Fruit fly (Drosophila melanogaster): ENCODE results near the gene dan.

Gene dan

dm6 chr3R:25178521-25178920, 5.7 kb upstream of the dan start (continued):
- TF ChIP-seq HLHmδ (GFP tag; optimal IDR thresholded peaks at IDR 0.05): no peak
- no peak for TF ChIP-seq vfl (GFP tag; optimal IDR thresholded peaks at IDR 0.05)
- no peak for TF ChIP-seq luna (GFP tag; optimal IDR thresholded peaks at IDR 0.05)
- TF ChIP-seq dimm (GFP tag; IDR thresholded peaks at IDR 0.05): peak; percentile 28; the same call in 1 of the 2 replicates
- peak; percentile 69 for TF ChIP-seq grau (tag; optimal IDR thresholded peaks at IDR 0.05)
- TF ChIP-seq Opbp (GFP tag; IDR thresholded peaks at IDR 0.05; ENCODE audit: partially characterized antibody): no peak
- no peak for TF ChIP-seq CG14860 (GFP tag; IDR thresholded peaks at IDR 0.05; ENCODE audit: partially characterized antibody)
- TF ChIP-seq CG34224 (GFP tag; IDR thresholded peaks at IDR 0.05; ENCODE audit: partially characterized antibody): no peak
- TF ChIP-seq CG14050 (GFP tag; IDR thresholded peaks at IDR 0.05): no peak
- no peak for TF ChIP-seq gsb (GFP tag; IDR thresholded peaks at IDR 0.05)
- peak; percentile 94 for TF ChIP-seq CG8765 (GFP tag; IDR thresholded peaks at IDR 0.05)
- no peak for TF ChIP-seq CG18764 (GFP tag; optimal IDR thresholded peaks at IDR 0.05)
- no peak for TF ChIP-seq lov (optimal IDR thresholded peaks at IDR 0.05)
- 0 out of 3 replicates have a peak, but pooled peaks have one; percentile 23 for TF ChIP-seq lov (GFP tag; IDR thresholded peaks at IDR 0.05)
- TF ChIP-seq Pdp1 (GFP tag; optimal IDR thresholded peaks at IDR 0.05): no peak
- peak; percentile 64 for TF ChIP-seq ac (GFP tag; optimal IDR thresholded peaks at IDR 0.05)
- TF ChIP-seq CG13894 (tag; optimal IDR thresholded peaks at IDR 0.05): no peak
- TF ChIP-seq h (optimal IDR thresholded peaks at IDR 0.05): no peak
- peak; percentile 13 for TF ChIP-seq CrebB (tag; optimal IDR thresholded peaks at IDR 0.05)
- peak; percentile 22 for TF ChIP-seq org-1 (GFP tag; optimal IDR thresholded peaks at IDR 0.05)
- TF ChIP-seq CG13296 (GFP tag; optimal IDR thresholded peaks at IDR 0.05): no peak
- TF ChIP-seq Hr39 (optimal IDR thresholded peaks at IDR 0.05): no peak
- peak; percentile 56; the same call in 2 of the 3 replicates for TF ChIP-seq tgo (GFP tag; IDR thresholded peaks at IDR 0.05)
- peak; percentile 65 for TF ChIP-seq CG31441 (GFP tag; IDR thresholded peaks at IDR 0.05)
- TF ChIP-seq sob (GFP tag; IDR thresholded peaks at IDR 0.05): no peak; the same call in 1 of the 2 replicates
- peak; percentile 31; the same call in 1 of the 2 replicates for TF ChIP-seq CG4360 (GFP tag; IDR thresholded peaks at IDR 0.05)
- peak; percentile 43 for TF ChIP-seq Lhr (GFP tag; optimal IDR thresholded peaks at IDR 0.05)
- TF ChIP-seq crol (GFP tag; IDR thresholded peaks at IDR 0.05): peak; percentile 46; the same call in 1 of the 2 replicates
- TF ChIP-seq CG6791 (GFP tag; IDR thresholded peaks at IDR 0.05; ENCODE audit: partially characterized antibody): no peak
- peak; percentile 66 for TF ChIP-seq gsb-n (tag; optimal IDR thresholded peaks at IDR 0.05)
- no peak for TF ChIP-seq kni (GFP tag; optimal IDR thresholded peaks at IDR 0.05)
- no peak for TF ChIP-seq run (tag; optimal IDR thresholded peaks at IDR 0.05)
- TF ChIP-seq CG4730 (GFP tag; IDR thresholded peaks at IDR 0.05): peak; percentile 57
- no peak for TF ChIP-seq schlank (tag; optimal IDR thresholded peaks at IDR 0.05)
- TF ChIP-seq sisA (GFP tag; IDR thresholded peaks at IDR 0.05): peak; percentile 75
- no peak for TF ChIP-seq bigmax (GFP tag; optimal IDR thresholded peaks at IDR 0.05)
- no peak for TF ChIP-seq fu2 (GFP tag; optimal IDR thresholded peaks at IDR 0.05)
- TF ChIP-seq CG12071 (GFP tag; optimal IDR thresholded peaks at IDR 0.05): no peak
- TF ChIP-seq CG13775 (GFP tag; optimal IDR thresholded peaks at IDR 0.05): peak; percentile 77
- TF ChIP-seq Max (GFP tag; optimal IDR thresholded peaks at IDR 0.05): peak; percentile 28
- TF ChIP-seq sc (optimal IDR thresholded peaks at IDR 0.05): no peak
- peak; percentile 76 for TF ChIP-seq sc (GFP tag; optimal IDR thresholded peaks at IDR 0.05)
- TF ChIP-seq CG17359 (tag; optimal IDR thresholded peaks at IDR 0.05): peak; percentile 58
- no peak for TF ChIP-seq bab2 (GFP tag; optimal IDR thresholded peaks at IDR 0.05)
- no peak for TF ChIP-seq CG3995 (GFP tag; optimal IDR thresholded peaks at IDR 0.05)
- TF ChIP-seq CG10274 (GFP tag; optimal IDR thresholded peaks at IDR 0.05): no peak
- no peak for TF ChIP-seq Tbp (GFP tag; optimal IDR thresholded peaks at IDR 0.05)
- no peak for TF ChIP-seq Lim3 (GFP tag; IDR thresholded peaks at IDR 0.05)
- peak; percentile 20; the same call in 1 of the 2 replicates for TF ChIP-seq CG9932 (GFP tag; IDR thresholded peaks at IDR 0.05)
- TF ChIP-seq chinmo (GFP tag; IDR thresholded peaks at IDR 0.05; ENCODE audit: partially characterized antibody): no peak
- TF ChIP-seq CG7963 (GFP tag; IDR thresholded peaks at IDR 0.05; ENCODE audit: partially characterized antibody): no peak
- no peak for TF ChIP-seq TFAM (GFP tag; optimal IDR thresholded peaks at IDR 0.05)

Measured in whole organism, embryonic.